Worm (Caenorhabditis elegans): ENCODE measurements around the gene T21C12.8.
A peak's percentile ranks its signal among the peaks of the same experiment; 100 is the strongest.

The T21C12.8 gene

DNA sequence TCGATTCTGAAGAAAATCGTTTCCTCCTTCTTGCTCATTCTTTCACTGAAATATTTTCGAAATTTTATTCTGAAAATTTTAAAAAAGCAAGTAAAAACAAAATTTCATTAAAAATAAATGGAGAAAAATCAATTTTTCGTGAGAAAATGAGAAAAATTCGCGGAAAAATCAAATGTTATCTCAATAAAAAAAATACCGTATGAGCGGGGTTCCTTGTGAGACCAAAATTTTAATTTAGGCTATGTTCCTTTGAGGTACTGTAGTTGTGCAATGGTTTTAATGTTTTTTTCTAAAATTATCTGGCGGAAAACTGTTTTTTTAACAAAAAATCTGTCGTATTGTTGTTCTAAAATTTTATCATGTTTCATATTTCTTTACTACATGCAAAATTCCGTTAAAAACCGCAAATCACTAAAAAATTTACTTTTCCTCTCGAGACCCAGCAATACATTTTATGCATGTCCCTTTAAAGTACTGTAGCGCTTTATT is 47.4 kb upstream of the T21C12.8 start, which contains the start of gene epg-6 (continued):
- TF ChIP-seq let-607 (tag; optimal IDR thresholded peaks at IDR 0.05) = no peak
- TF ChIP-seq lsl-1 (GFP tag; optimal IDR thresholded peaks at IDR 0.05) = peak; percentile 99
- TF ChIP-seq ama-1 (optimal IDR thresholded peaks at IDR 0.05) = no peak
- TF ChIP-seq ama-1 (GFP tag; optimal IDR thresholded peaks at IDR 0.05) = no peak
- peak; percentile 8 for TF ChIP-seq snpc-3.4 (tag; optimal IDR thresholded peaks at IDR 0.05)
- no peak for TF ChIP-seq rec-8 (tag; optimal IDR thresholded peaks at IDR 0.05)
- TF ChIP-seq ztf-28 (GFP tag; IDR thresholded peaks at IDR 0.05) = no peak
- TF ChIP-seq nfya-1 (tag; optimal IDR thresholded peaks at IDR 0.05; ENCODE audit: borderline replicate concordance, insufficient read depth) = no peak
- TF ChIP-seq athp-1 (tag; optimal IDR thresholded peaks at IDR 0.05) = no peak
- no peak for TF ChIP-seq snpc-4 (GFP tag; optimal IDR thresholded peaks at IDR 0.05)
- peak in 1 of 4 experiments; percentile 0 for TF ChIP-seq snpc-4 (tag; optimal IDR thresholded peaks at IDR 0.05)
- TF ChIP-seq C17E4.6 (GFP tag; IDR thresholded peaks at IDR 0.05) = no peak
- TF ChIP-seq efl-1 (GFP tag; optimal IDR thresholded peaks at IDR 0.05) = peak; percentile 75
- no peak for TF ChIP-seq T07F8.4 (tag; optimal IDR thresholded peaks at IDR 0.05)
- no peak for TF ChIP-seq tbx-9 (tag; optimal IDR thresholded peaks at IDR 0.05; ENCODE audit: borderline replicate concordance)
- 0 out of 2 replicates have a peak, but pooled peaks have one; percentile 26 for TF ChIP-seq Y79H2A.3 (GFP tag; conservative IDR thresholded peaks at IDR 0.05)
- TF ChIP-seq dpff-1 (tag; optimal IDR thresholded peaks at IDR 0.05) = no peak
- peak; percentile 82 for TF ChIP-seq madf-8 (GFP tag; conservative IDR thresholded peaks at IDR 0.05)
- no peak for TF ChIP-seq nhr-90 (tag; optimal IDR thresholded peaks at IDR 0.05)
- TF ChIP-seq aptf-3 (GFP tag; IDR thresholded peaks at IDR 0.05) = no peak
- peak; percentile 21; the same call in 1 of the 2 replicates for TF ChIP-seq hmg-1.2 (GFP tag; IDR thresholded peaks at IDR 0.05)
- no peak for TF ChIP-seq pha-4 (tag; optimal IDR thresholded peaks at IDR 0.05)
- no peak for TF ChIP-seq ztf-26 (tag; optimal IDR thresholded peaks at IDR 0.05)
- TF ChIP-seq lin-40 (tag; optimal IDR thresholded peaks at IDR 0.05) = no peak
- no peak for TF ChIP-seq ztf-18 (tag; optimal IDR thresholded peaks at IDR 0.05)
- no peak for TF ChIP-seq cebp-2 (GFP tag; IDR thresholded peaks at IDR 0.05)
- no peak for TF ChIP-seq nhr-120 (GFP tag; IDR thresholded peaks at IDR 0.05)
- no peak for TF ChIP-seq attf-3 (GFP tag; conservative IDR thresholded peaks at IDR 0.05)
- no peak for TF ChIP-seq die-1 (tag; optimal IDR thresholded peaks at IDR 0.05)
- no peak for TF ChIP-seq unc-62 (GFP tag; optimal IDR thresholded peaks at IDR 0.05)
- no peak for TF ChIP-seq mxl-1 (tag; optimal IDR thresholded peaks at IDR 0.05)
- TF ChIP-seq ZK185.1 (tag; optimal IDR thresholded peaks at IDR 0.05; ENCODE audit: poor library complexity, severe bottlenecking) = no peak
- TF ChIP-seq ztf-25 (GFP tag; IDR thresholded peaks at IDR 0.05) = no peak
- TF ChIP-seq ztf-3 (GFP tag; optimal IDR thresholded peaks at IDR 0.05) = no peak
- peak; percentile 50 for TF ChIP-seq him-1 (tag; optimal IDR thresholded peaks at IDR 0.05)
- no peak for TF ChIP-seq ztf-22 (GFP tag; optimal IDR thresholded peaks at IDR 0.05)
- no peak for TF ChIP-seq madf-3 (GFP tag; IDR thresholded peaks at IDR 0.05)
- no peak for TF ChIP-seq sea-2 (GFP tag; IDR thresholded peaks at IDR 0.05)
- peak; percentile 55 for TF ChIP-seq tlf-1 (GFP tag; optimal IDR thresholded peaks at IDR 0.05)
- TF ChIP-seq Y53F4B.3 (GFP tag; IDR thresholded peaks at IDR 0.05) = no peak
- TF ChIP-seq mes-4 (tag; optimal IDR thresholded peaks at IDR 0.05) = no peak
- peak; percentile 74 for TF ChIP-seq D2030.7 (GFP tag; IDR thresholded peaks at IDR 0.05)
- no peak for TF ChIP-seq rcor-1 (GFP tag; IDR thresholded peaks at IDR 0.05)
- no peak for TF ChIP-seq F52B5.7 (tag; optimal IDR thresholded peaks at IDR 0.05)
- TF ChIP-seq hlh-26 (GFP tag; conservative IDR thresholded peaks at IDR 0.05) = no peak
- TF ChIP-seq T26A5.8 (tag; optimal IDR thresholded peaks at IDR 0.05) = no peak
- no peak for TF ChIP-seq ccch-3 (GFP tag; optimal IDR thresholded peaks at IDR 0.05)
- no peak for TF ChIP-seq nhr-80 (tag; optimal IDR thresholded peaks at IDR 0.05)
- TF ChIP-seq F10E7.11 (tag; optimal IDR thresholded peaks at IDR 0.05) = no peak
- TF ChIP-seq Y53G8AR.9 (GFP tag; conservative IDR thresholded peaks at IDR 0.05) = no peak

Data from whole organism, young adult.